Worm (Caenorhabditis elegans): Measurements from ENCODE around the gene R08D7.5.

- TF ChIP-seq snpc-4 (GFP tag; optimal IDR thresholded peaks at IDR 0.05) (no peak), snpc-4 (tag; optimal IDR thresholded peaks at IDR 0.05) (no peak), pha-4 (tag; optimal IDR thresholded peaks at IDR 0.05) (no peak), fkh-3 (tag; optimal IDR thresholded peaks at IDR 0.05) (no peak), lir-1 (GFP tag; conservative IDR thresholded peaks at IDR 0.05) (no peak), dpl-1 (GFP tag; optimal IDR thresholded peaks at IDR 0.05) (no peak), sea-2 (GFP tag; IDR thresholded peaks at IDR 0.05) (no peak), cebp-1 (GFP tag; IDR thresholded peaks at IDR 0.05) (no peak), cebp-1 (tag; optimal IDR thresholded peaks at IDR 0.05) (peak; percentile 10), atf-7 (tag; optimal IDR thresholded peaks at IDR 0.05) (no peak), ztf-25 (GFP tag; IDR thresholded peaks at IDR 0.05) (no peak), ama-1 (optimal IDR thresholded peaks at IDR 0.05) (no peak), ama-1 (GFP tag; optimal IDR thresholded peaks at IDR 0.05) (no peak), F37B4.10 (GFP tag; IDR thresholded peaks at IDR 0.05) (no peak)
Observed at ce11 chrIII:8986872-8987271, 12.9 kb downstream of the R08D7.5 start.
